Fruit fly (Drosophila melanogaster): ENCODE data around the gene Eig71Ee.

DNA sequence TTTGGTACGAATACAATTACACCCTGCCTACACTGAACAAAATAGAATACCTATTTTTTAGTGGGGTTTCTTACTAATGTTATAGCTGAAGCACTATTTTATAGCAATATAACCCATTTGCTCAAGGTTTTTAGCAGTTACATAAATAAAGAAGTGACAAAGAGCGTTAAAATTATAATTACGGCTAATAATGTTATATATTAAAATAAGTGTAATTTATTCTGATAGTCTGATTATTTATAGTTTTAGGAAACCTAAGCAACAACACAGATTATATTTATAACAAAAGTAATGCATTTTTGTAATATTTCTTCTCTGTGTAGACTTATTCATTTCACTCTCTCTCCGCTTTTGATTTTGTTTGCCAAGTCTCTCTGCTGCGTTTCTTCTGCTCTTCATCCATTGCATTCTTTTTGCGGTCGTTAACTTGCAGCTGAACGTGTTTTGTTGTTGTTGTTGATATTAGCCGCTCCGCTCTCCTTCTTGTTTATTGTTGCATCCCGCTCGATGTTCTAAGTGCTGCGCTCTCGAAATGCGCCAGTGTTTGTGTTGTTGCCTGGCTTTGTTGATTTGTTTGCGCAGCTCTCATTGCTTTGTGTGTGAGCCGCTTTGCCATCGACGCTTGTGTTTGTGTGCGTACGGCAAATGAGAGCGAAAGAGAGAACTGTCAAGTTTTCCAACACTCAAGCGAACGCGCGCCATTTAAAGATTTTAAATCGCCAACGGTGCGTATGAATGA lies 30.0 kb downstream of the Eig71Ee start:
- TF ChIP-seq CG31388 (GFP tag; optimal IDR thresholded peaks at IDR 0.05) (peak; percentile 55), knrl (GFP tag; IDR thresholded peaks at IDR 0.05; ENCODE audit: partially characterized antibody) (no peak), psq (GFP tag; optimal IDR thresholded peaks at IDR 0.05) (peak; percentile 59), CG2129 (GFP tag; IDR thresholded peaks at IDR 0.05; ENCODE audit: partially characterized antibody) (no peak), Rx (GFP tag; IDR thresholded peaks at IDR 0.05) (no peak), CG18476 (GFP tag; optimal IDR thresholded peaks at IDR 0.05) (peak; percentile 76)
